Fruit fly (Drosophila melanogaster): ENCODE data around the gene CG9121.

CG9121 gene

dm6 chr2L:5044361-5044891 is 6.4 kb downstream of the CG9121 start, which contains the start of gene CG31650 (continued):
- TF ChIP-seq CG1602 (GFP tag; optimal IDR thresholded peaks at IDR 0.05) (no peak), chinmo (GFP tag; IDR thresholded peaks at IDR 0.05; ENCODE audit: partially characterized antibody) (peak; percentile 76; the same call in 1 of the 4 replicates), tx (GFP tag; optimal IDR thresholded peaks at IDR 0.05) (no peak), CG12769 (tag; optimal IDR thresholded peaks at IDR 0.05) (peak; percentile 24), CG12744 (GFP tag; optimal IDR thresholded peaks at IDR 0.05) (no peak), CG11696 (GFP tag; IDR thresholded peaks at IDR 0.05) (0 out of 2 replicates have a peak, but pooled peaks have one; percentile 25), Meics (GFP tag; optimal IDR thresholded peaks at IDR 0.05) (no peak), CG6272 (GFP tag; IDR thresholded peaks at IDR 0.05) (no peak), HHEX (GFP tag; optimal IDR thresholded peaks at IDR 0.05) (no peak), CG18011 (GFP tag; optimal IDR thresholded peaks at IDR 0.05) (no peak), HmgZ (tag; optimal IDR thresholded peaks at IDR 0.05) (no peak), CG4282 (GFP tag; optimal IDR thresholded peaks at IDR 0.05) (peak; percentile 14), C15 (GFP tag; IDR thresholded peaks at IDR 0.05) (no peak), chm (GFP tag; IDR thresholded peaks at IDR 0.05) (peak; percentile 53), unc-4 (GFP tag; IDR thresholded peaks at IDR 0.05; ENCODE audit: partially characterized antibody) (0 out of 2 replicates have a peak, but pooled peaks have one; percentile 37), sima (GFP tag; optimal IDR thresholded peaks at IDR 0.05) (no peak), sd (tag; optimal IDR thresholded peaks at IDR 0.05) (peak; percentile 30), CG13894 (tag; optimal IDR thresholded peaks at IDR 0.05) (peak; percentile 33), CG12236 (GFP tag; optimal IDR thresholded peaks at IDR 0.05) (no peak), Antp (GFP tag; optimal IDR thresholded peaks at IDR 0.05) (no peak), Hr78 (GFP tag; optimal IDR thresholded peaks at IDR 0.05) (peak in 1 of 2 experiments; percentile 90), oc (tag; optimal IDR thresholded peaks at IDR 0.05) (peak; percentile 29), Ets97D (GFP tag; optimal IDR thresholded peaks at IDR 0.05) (no peak), CG30020 (tag; optimal IDR thresholded peaks at IDR 0.05) (no peak), CG15011 (GFP tag; optimal IDR thresholded peaks at IDR 0.05) (no peak), E2f2 (GFP tag; IDR thresholded peaks at IDR 0.05) (no peak), da (GFP tag; optimal IDR thresholded peaks at IDR 0.05) (no peak), CG11504 (tag; optimal IDR thresholded peaks at IDR 0.05) (no peak), Hmr (GFP tag; optimal IDR thresholded peaks at IDR 0.05) (no peak), Ets65A (GFP tag) (peak; percentile 32), Fer1 (GFP tag; optimal IDR thresholded peaks at IDR 0.05) (no peak), Dek (tag; optimal IDR thresholded peaks at IDR 0.05) (no peak), exex (tag; optimal IDR thresholded peaks at IDR 0.05) (peak; percentile 49), HLH54F (GFP tag; optimal IDR thresholded peaks at IDR 0.05) (no peak)

- TF ChIP-seq CG11504 (tag; optimal IDR thresholded peaks at IDR 0.05) (peak; percentile 49), lab (GFP tag; optimal IDR thresholded peaks at IDR 0.05) (peak; percentile 65), caup (GFP tag; optimal IDR thresholded peaks at IDR 0.05; ENCODE audit: severe bottlenecking) (peak; percentile 9), dysf (GFP tag; IDR thresholded peaks at IDR 0.05) (peak; percentile 62; the same call in 2 of the 3 replicates), Xrp1 (GFP tag; IDR thresholded peaks at IDR 0.05) (peak; percentile 44; the same call in 1 of the 2 replicates), CG32532 (GFP tag; IDR thresholded peaks at IDR 0.05) (peak; percentile 53; the same call in 1 of the 2 replicates), CG18599 (GFP tag; optimal IDR thresholded peaks at IDR 0.05) (peak; percentile 65), sc (optimal IDR thresholded peaks at IDR 0.05) (no peak), sc (GFP tag; optimal IDR thresholded peaks at IDR 0.05) (no peak), aop (GFP tag; IDR thresholded peaks at IDR 0.05) (no peak), bsh (GFP tag; optimal IDR thresholded peaks at IDR 0.05) (peak; percentile 17 to 33), row (GFP tag; IDR thresholded peaks at IDR 0.05) (peak; percentile 50), so (GFP tag; IDR thresholded peaks at IDR 0.05) (0 out of 3 replicates have a peak, but pooled peaks have one; percentile 8), CG7556 (GFP tag; optimal IDR thresholded peaks at IDR 0.05) (peak; percentile 4), CG1832 (GFP tag; optimal IDR thresholded peaks at IDR 0.05) (peak; percentile 76), Lim3 (GFP tag; IDR thresholded peaks at IDR 0.05) (no peak), Atf6 (GFP tag; IDR thresholded peaks at IDR 0.05) (peak; percentile 63)
Observed at dm6 chr2L:5043495-5044146, 7.2 kb downstream of the CG9121 start.

Data from whole organism, embryonic.